Fruit fly (Drosophila melanogaster) Kc167 (cell line): ENCODE data around the gene CG15322.
"Not testable (repeated sequence)": the region's sequence is repeated elsewhere in the genome, so short reads cannot be mapped to it uniquely, and the experiment has no call there.

Experiments used
- Myc ChIP-seq: fragments of >200 bp; optimal IDR thresholded peaks from 2 replicates; lab custom pipeline; 2017; ENCODE audit warnings: missing external identifiers
- Sin3A ChIP-seq: fragments of >200 bp; optimal IDR thresholded peaks from 2 replicates; lab custom pipeline; 2018; ENCODE audit warnings: missing external identifiers
- insv ChIP-seq: fragments of >200 bp; optimal IDR thresholded peaks from 3 replicates; lab custom pipeline; 2018; ENCODE audit warnings: missing external identifiers
- psq ChIP-seq: fragments of >200 bp; optimal IDR thresholded peaks from 2 replicates; lab custom pipeline; 2017; ENCODE audit warnings: missing external identifiers

dm6 chrX:20178538-20178937, 45.2 kb downstream of the CG15322 start, which contains the start of gene Sdic1:
- not testable (repeated sequence) for TF ChIP-seq psq, Myc, Sin3A, insv (lab: Kevin White, UChicago)
